Worm (Caenorhabditis elegans) whole organism, late embryonic: ENCODE data around the gene T14B4.19.

Source experiments
- C08G9.2 ChIP-seq: sonication (generic microtip); optimal IDR thresholded peaks from 2 replicates; lab custom pipeline; 2016; ENCODE audit warnings: mild to moderate bottlenecking, missing genetic modification characterization, moderate library complexity, missing compliant biosample characterization
- Y22D7AL.16 ChIP-seq: sonication (generic microtip); optimal IDR thresholded peaks from 2 replicates; lab custom pipeline; 2016; ENCODE audit warnings: missing genetic modification characterization, missing compliant biosample characterization
- ama-1 ChIP-seq: fragments of 150-350 bp; optimal IDR thresholded peaks from 2 replicates; lab custom pipeline; 2014
- ceh-14 ChIP-seq: sonication (generic microtip); optimal IDR thresholded peaks from 2 replicates; lab custom pipeline; 2016; ENCODE audit warnings: missing genotype, missing genetic modification characterization, missing compliant biosample characterization
- ceh-18 ChIP-seq: sonication (generic microtip); optimal IDR thresholded peaks from 2 replicates; lab custom pipeline; 2016; ENCODE audit warnings: missing genetic modification characterization, missing compliant biosample characterization
- ceh-19 ChIP-seq: fragments of 200-800 bp; sonication (Bioruptor generic); optimal IDR thresholded peaks from 2 replicates; lab custom pipeline; 2018; ENCODE audit warnings: mild to moderate bottlenecking, missing genetic modification characterization, missing compliant biosample characterization
- ceh-2 ChIP-seq: sonication (generic microtip); optimal IDR thresholded peaks from 2 replicates; lab custom pipeline; 2016; ENCODE audit warnings: missing genotype, missing genetic modification characterization, missing compliant biosample characterization
- ceh-24 ChIP-seq: sonication (generic microtip); optimal IDR thresholded peaks from 2 replicates; lab custom pipeline; 2016; ENCODE audit warnings: mild to moderate bottlenecking, missing genetic modification characterization, missing compliant biosample characterization
- ceh-30 ChIP-seq: fragments of 150-350 bp; optimal IDR thresholded peaks from 2 replicates; lab custom pipeline; 2014; ENCODE audit warnings: missing biosample characterization, missing genetic modification characterization
- ceh-48 ChIP-seq: sonication (generic microtip); optimal IDR thresholded peaks from 2 replicates; lab custom pipeline; 2016; ENCODE audit warnings: missing genetic modification characterization, inconsistent platforms, missing compliant biosample characterization
- ceh-6 ChIP-seq: fragments of 200-800 bp; sonication (Bioruptor generic); optimal IDR thresholded peaks from 2 replicates; lab custom pipeline; 2018; ENCODE audit warnings: mild to moderate bottlenecking, missing genetic modification characterization, missing compliant biosample characterization
- che-1 ChIP-seq: sonication (generic microtip); optimal IDR thresholded peaks from 2 replicates; lab custom pipeline; 2016; ENCODE audit warnings: mild to moderate bottlenecking, missing genetic modification characterization, missing compliant biosample characterization
- dmd-4 ChIP-seq: sonication (generic microtip); optimal IDR thresholded peaks from 2 replicates; lab custom pipeline; 2016; ENCODE audit warnings: borderline replicate concordance, missing genetic modification characterization, missing compliant biosample characterization
- dve-1 ChIP-seq: sonication (generic microtip); optimal IDR thresholded peaks from 2 replicates; lab custom pipeline; 2017; ENCODE audit warnings: antibody characterized with exemption, mild to moderate bottlenecking, missing genetic modification characterization, missing compliant biosample characterization
- eyg-1 ChIP-seq: sonication (generic microtip); optimal IDR thresholded peaks from 2 replicates; lab custom pipeline; 2016; ENCODE audit warnings: missing genotype, missing genetic modification characterization, missing compliant biosample characterization
- fax-1 ChIP-seq: sonication (generic microtip); optimal IDR thresholded peaks from 2 replicates; lab custom pipeline; 2016; ENCODE audit warnings: missing genotype, missing genetic modification characterization, missing compliant biosample characterization
- fkh-10 ChIP-seq: fragments of 150-350 bp; optimal IDR thresholded peaks from 2 replicates; lab custom pipeline; 2014; ENCODE audit warnings: missing biosample characterization, missing genetic modification reagents, missing genetic modification characterization
- fkh-6 ChIP-seq: sonication (generic microtip); optimal IDR thresholded peaks from 2 replicates; lab custom pipeline; 2016; ENCODE audit warnings: missing genetic modification characterization, missing compliant biosample characterization
- gmeb-2 ChIP-seq: sonication (generic microtip); optimal IDR thresholded peaks from 2 replicates; lab custom pipeline; 2016; ENCODE audit warnings: missing genetic modification characterization, inconsistent platforms, missing compliant biosample characterization
- hlh-13 ChIP-seq: fragments of 200-800 bp; sonication (Bioruptor generic); optimal IDR thresholded peaks from 2 replicates; lab custom pipeline; 2018; ENCODE audit warnings: mild to moderate bottlenecking, missing genetic modification characterization, missing compliant biosample characterization
- hlh-15 ChIP-seq: sonication (generic microtip); optimal IDR thresholded peaks from 2 replicates; lab custom pipeline; 2016; ENCODE audit warnings: missing genetic modification characterization, missing compliant biosample characterization
- hlh-30 ChIP-seq: sonication (generic microtip); optimal IDR thresholded peaks from 2 replicates; lab custom pipeline; 2017; ENCODE audit warnings: antibody characterized with exemption, missing genetic modification characterization, missing compliant biosample characterization; ENCODE audit not compliant: insufficient read depth
- hlh-6 ChIP-seq: sonication (generic microtip); optimal IDR thresholded peaks from 2 replicates; lab custom pipeline; 2016; ENCODE audit warnings: missing genotype, missing genetic modification characterization, missing compliant biosample characterization
- hlh-8 ChIP-seq: sonication (generic microtip); optimal IDR thresholded peaks from 2 replicates; lab custom pipeline; 2016; ENCODE audit warnings: missing genotype, missing genetic modification characterization, missing compliant biosample characterization
- lin-11 ChIP-seq: fragments of 200-800 bp; sonication (Bioruptor generic); optimal IDR thresholded peaks from 2 replicates; lab custom pipeline; 2018; ENCODE audit warnings: mild to moderate bottlenecking, missing genetic modification characterization, missing compliant biosample characterization
- madf-2 ChIP-seq: sonication (generic microtip); optimal IDR thresholded peaks from 2 replicates; lab custom pipeline; 2017; ENCODE audit warnings: missing genetic modification characterization, missing compliant biosample characterization
- npax-4 ChIP-seq: sonication (generic microtip); optimal IDR thresholded peaks from 2 replicates; lab custom pipeline; 2016; ENCODE audit warnings: missing genetic modification characterization, missing compliant biosample characterization
- odd-2 ChIP-seq: sonication (generic microtip); optimal IDR thresholded peaks from 2 replicates; lab custom pipeline; 2017; ENCODE audit warnings: antibody characterized with exemption, mild to moderate bottlenecking, missing genetic modification characterization, missing compliant biosample characterization
- pag-3 ChIP-seq: sonication (generic microtip); optimal IDR thresholded peaks from 2 replicates; lab custom pipeline; 2016; ENCODE audit warnings: missing compliant biosample characterization, missing genetic modification characterization, borderline replicate concordance
- pat-9 ChIP-seq: fragments of 200-800 bp; sonication (Bioruptor generic); optimal IDR thresholded peaks from 2 replicates; lab custom pipeline; 2018; ENCODE audit warnings: mild to moderate bottlenecking, missing genetic modification characterization, moderate library complexity, missing compliant biosample characterization
- pax-1 ChIP-seq: fragments of 150-350 bp; optimal IDR thresholded peaks from 2 replicates; lab custom pipeline; 2014; ENCODE audit warnings: missing biosample characterization, missing genetic modification characterization
- pha-2 ChIP-seq: sonication (generic microtip); optimal IDR thresholded peaks from 2 replicates; lab custom pipeline; 2017; ENCODE audit warnings: mild to moderate bottlenecking, missing genetic modification characterization, missing compliant biosample characterization
- ref-2 ChIP-seq: sonication (generic microtip); optimal IDR thresholded peaks from 2 replicates; lab custom pipeline; 2016; ENCODE audit warnings: missing genetic modification characterization, missing compliant biosample characterization
- rnt-1 ChIP-seq: sonication (generic microtip); optimal IDR thresholded peaks from 2 replicates; lab custom pipeline; 2016; ENCODE audit warnings: missing genetic modification characterization, missing compliant biosample characterization
- sox-2 ChIP-seq: fragments of 200-800 bp; sonication (Bioruptor generic); IDR thresholded peaks from 2 replicates; pipeline ENCODE4 v1.3.6; 2022; ENCODE audit warnings: missing genetic modification reagents, missing genetic modification characterization, missing compliant biosample characterization
- syd-9 ChIP-seq: sonication (generic microtip); optimal IDR thresholded peaks from 2 replicates; lab custom pipeline; 2016; ENCODE audit warnings: mild to moderate bottlenecking, missing genetic modification characterization, moderate library complexity, missing compliant biosample characterization
- tbx-2 ChIP-seq: sonication (generic microtip); optimal IDR thresholded peaks from 2 replicates; lab custom pipeline; 2016; ENCODE audit warnings: missing genetic modification characterization, missing compliant biosample characterization
- tbx-7 ChIP-seq: sonication (generic microtip); optimal IDR thresholded peaks from 2 replicates; lab custom pipeline; 2016; ENCODE audit warnings: missing genotype, missing genetic modification characterization, missing compliant biosample characterization
- unc-3 ChIP-seq, 2 experiments: fragments of 200-800 bp in 1 of 2; sonication (Bioruptor generic) in 1 of 2; sonication (generic microtip) in 1 of 2; conservative IDR thresholded peaks in 1 of 2; optimal IDR thresholded peaks in 1 of 2; 2 replicates each; pipeline versions ENCODE4 v1.3.6 to Lab custom; 2016 to 2022; ENCODE audit warnings: missing compliant biosample characterization in 2 of 2, missing genetic modification characterization in 2 of 2, missing genetic modification reagents in 1 of 2
- unc-55 ChIP-seq: sonication (generic microtip); optimal IDR thresholded peaks from 2 replicates; lab custom pipeline; 2017; ENCODE audit warnings: missing biosample characterization, missing genetic modification reagents, missing genetic modification characterization
- unc-86 ChIP-seq: sonication (generic microtip); optimal IDR thresholded peaks from 2 replicates; lab custom pipeline; 2016; ENCODE audit warnings: missing genetic modification characterization, missing compliant biosample characterization
- zip-5 ChIP-seq: sonication (generic microtip); optimal IDR thresholded peaks from 2 replicates; lab custom pipeline; 2016; ENCODE audit warnings: missing genetic modification characterization, missing compliant biosample characterization

T14B4.19 gene

ce11 chrII:6682918-6683317 is 29.8 kb downstream of the T14B4.19 start:
- TF ChIP-seq C08G9.2 (tag; lab: Kevin White, UChicago) (no peak), fax-1 (no peak), ceh-2 (tag; lab: Kevin White, UChicago) (no peak), fkh-6 (tag; lab: Kevin White, UChicago) (no peak), fkh-10 (GFP tag; lab: Kevin White, UChicago) (no peak), dmd-4 (tag; lab: Kevin White, UChicago) (no peak), zip-5 (tag; lab: Kevin White, UChicago) (no peak), ceh-48 (tag; lab: Kevin White, UChicago) (no peak), sox-2 (GFP tag; lab: Robert Waterston, UW) (no peak), odd-2 (no peak)

- TF ChIP-seq madf-2 (tag; lab: Kevin White, UChicago) (no peak), hlh-13 (GFP tag; lab: Kevin White, UChicago) (no peak), sox-2 (GFP tag; lab: Robert Waterston, UW) (no peak), unc-55 (no peak), tbx-2 (no peak), che-1 (tag; lab: Kevin White, UChicago) (no peak), pat-9 (no peak)
These were observed 31.3 kb downstream of the T14B4.19 start for ce11 chrII:6681478-6681877.

ce11 chrII:6679724-6680123 is 33.0 kb downstream of the T14B4.19 start, which contains the start of gene ift-74:
TSS of gene ift-74 (plus strand) at chrII:6680024.
- no peak for TF ChIP-seq ceh-18 (tag; lab: Kevin White, UChicago)
- no peak for TF ChIP-seq gmeb-2 (tag; lab: Kevin White, UChicago)
- TF ChIP-seq hlh-6, result no peak
- no peak for TF ChIP-seq lin-11 (tag; lab: Kevin White, UChicago)
- no peak for TF ChIP-seq ref-2
- TF ChIP-seq syd-9, result no peak
- TF ChIP-seq hlh-8 (tag; lab: Kevin White, UChicago), result no peak
- TF ChIP-seq, all 69 proteins: peak for 0

ce11 chrII:6673894-6674293 is 38.8 kb downstream of the T14B4.19 start, which contains the start of gene H43E16.1:
TSS of gene H43E16.1 (plus strand) at chrII:6674268.
- no peak for TF ChIP-seq npax-4
- no peak for TF ChIP-seq zip-5 (tag; lab: Kevin White, UChicago)
- TF ChIP-seq tbx-7 (tag; lab: Kevin White, UChicago), result no peak
- no peak for TF ChIP-seq ama-1 (lab: Kevin White, UChicago)
- no peak for TF ChIP-seq hlh-13 (GFP tag; lab: Kevin White, UChicago)
- no peak for TF ChIP-seq lin-11 (tag; lab: Kevin White, UChicago)
- no peak for TF ChIP-seq ceh-14 (tag; lab: Kevin White, UChicago)
- no peak for TF ChIP-seq ceh-30 (tag; lab: Kevin White, UChicago)
- no peak for TF ChIP-seq ceh-6 (GFP tag; lab: Kevin White, UChicago)
- TF ChIP-seq ceh-19, result no peak
- no peak for TF ChIP-seq pag-3 (tag; lab: Kevin White, UChicago)
- no peak for TF ChIP-seq hlh-30 (tag; lab: Kevin White, UChicago)
- no peak for TF ChIP-seq rnt-1
- TF ChIP-seq pha-2, result no peak
- no peak for TF ChIP-seq dve-1
- TF ChIP-seq ceh-48 (tag; lab: Kevin White, UChicago), result no peak
- no peak for TF ChIP-seq gmeb-2 (tag; lab: Kevin White, UChicago)
- no peak for TF ChIP-seq ceh-24 (tag; lab: Kevin White, UChicago)

- no peak for TF ChIP-seq dmd-4 (tag; lab: Kevin White, UChicago)
- no peak for TF ChIP-seq eyg-1 (tag; lab: Kevin White, UChicago)
- TF ChIP-seq pat-9, result no peak
- TF ChIP-seq Y22D7AL.16 (tag; lab: Kevin White, UChicago), result no peak
- no peak for TF ChIP-seq hlh-15 (tag; lab: Kevin White, UChicago)
- no peak for TF ChIP-seq fkh-6 (tag; lab: Kevin White, UChicago)
- TF ChIP-seq ref-2, result no peak
- no peak for TF ChIP-seq fkh-10 (GFP tag; lab: Kevin White, UChicago)
- TF ChIP-seq che-1 (tag; lab: Kevin White, UChicago), result no peak
- no peak for TF ChIP-seq unc-3 (GFP tag; conservative IDR thresholded peaks at IDR 0.05; lab: Robert Waterston, UW)
- TF ChIP-seq unc-3 (tag; optimal IDR thresholded peaks at IDR 0.05; lab: Kevin White, UChicago), result no peak
- TF ChIP-seq ceh-30 (tag; lab: Kevin White, UChicago), result no peak
- TF ChIP-seq lin-11 (tag; lab: Kevin White, UChicago), result no peak
- no peak for TF ChIP-seq fax-1
- no peak for TF ChIP-seq pax-1 (tag; lab: Kevin White, UChicago)
- TF ChIP-seq unc-86 (tag; lab: Kevin White, UChicago), result no peak
- TF ChIP-seq tbx-7 (tag; lab: Kevin White, UChicago), result no peak
- no peak for TF ChIP-seq pha-2
These were observed 44.2 kb downstream of the T14B4.19 start for ce11 chrII:6668496-6668895.
